Worm (Caenorhabditis elegans) whole organism, L3 larva: Measurements from ENCODE around the gene clec-162.

Source experiments
- egl-27 ChIP-seq: sonication (generic microtip); optimal IDR thresholded peaks from 4 replicates; lab custom pipeline; 2017; ENCODE audit warnings: missing biosample characterization, missing genetic modification reagents, missing genetic modification characterization
- elt-3 ChIP-seq, 3 experiments: fragments of 150-350 bp in 1 of 3; sonication (generic microtip) in 2 of 3; optimal IDR thresholded peaks; 2 replicates in 2 of 3; 4 replicates in 1 of 3; lab custom pipeline; 2014 to 2017; ENCODE audit warnings: missing biosample characterization in 3 of 3, missing genetic modification characterization in 3 of 3
- nhr-23 ChIP-seq: fragments of 150-350 bp; optimal IDR thresholded peaks from 2 replicates; lab custom pipeline; 2014; ENCODE audit warnings: missing biosample characterization, missing genetic modification reagents, missing genetic modification characterization
- nhr-28 ChIP-seq: fragments of 150-350 bp; optimal IDR thresholded peaks from 2 replicates; lab custom pipeline; 2014; ENCODE audit warnings: missing biosample characterization, missing genetic modification characterization
- nhr-76 ChIP-seq: fragments of 150-350 bp; sonication (generic microtip); optimal IDR thresholded peaks from 5 replicates; lab custom pipeline; 2014; ENCODE audit warnings: missing biosample characterization, missing genetic modification characterization
- nhr-77 ChIP-seq: fragments of 150-350 bp; optimal IDR thresholded peaks from 2 replicates; lab custom pipeline; 2014; ENCODE audit warnings: missing biosample characterization, missing genetic modification characterization
- pqm-1 ChIP-seq: fragments of 150-350 bp; optimal IDR thresholded peaks from 2 replicates; lab custom pipeline; 2017; ENCODE audit warnings: missing biosample characterization, missing genetic modification characterization, inconsistent platforms
- ztf-11 ChIP-seq: fragments of 150-350 bp; optimal IDR thresholded peaks from 2 replicates; lab custom pipeline; 2014; ENCODE audit warnings: missing biosample characterization, missing genetic modification characterization

ce11 chrIII:9733333-9733732, 8.3 kb upstream of the clec-162 start:
- no peak for TF ChIP-seq nhr-28 (tag; lab: Kevin White, UChicago)
- no peak for TF ChIP-seq ztf-11 (tag; lab: Kevin White, UChicago)
- TF ChIP-seq pqm-1 (tag; lab: Kevin White, UChicago) = no peak
- no peak for TF ChIP-seq elt-3 (tag; optimal IDR thresholded peaks at IDR 0.05; lab: Kevin White, UChicago)
- no peak for TF ChIP-seq nhr-76
- TF ChIP-seq nhr-77 = no peak
- TF ChIP-seq egl-27 (tag; lab: Kevin White, UChicago) = no peak
- TF ChIP-seq nhr-23 (tag; lab: Kevin White, UChicago) = peak; percentile 63
